Fruit fly (Drosophila melanogaster): ENCODE data around the gene CG14810.

CG14810 gene

DNA sequence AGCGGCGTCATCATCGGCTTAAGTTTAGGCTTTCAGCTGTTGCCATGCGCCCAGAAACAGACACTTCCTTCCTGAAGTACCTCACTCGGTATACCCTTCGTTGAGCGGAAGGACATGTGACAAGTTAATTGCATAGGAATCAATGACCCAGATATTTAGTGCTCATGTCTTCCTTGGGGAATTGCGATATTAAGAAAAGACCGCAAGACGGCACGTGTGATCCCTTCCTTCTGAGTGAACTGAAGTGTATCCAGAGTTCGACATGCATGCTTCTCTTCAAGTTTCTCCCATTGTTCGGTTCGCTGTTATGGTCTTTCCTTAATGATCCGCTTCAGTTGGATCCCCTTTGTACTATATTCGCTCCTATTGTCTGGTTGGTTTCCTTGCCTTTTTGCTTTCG lies 20.4 kb upstream of the CG14810 start (continued):
- TF ChIP-seq CG14441 (GFP tag; IDR thresholded peaks at IDR 0.05) (no peak), row (GFP tag; IDR thresholded peaks at IDR 0.05) (peak; percentile 16; the same call in 1 of the 3 replicates), emc (GFP tag; optimal IDR thresholded peaks at IDR 0.05) (no peak), CG17328 (GFP tag; IDR thresholded peaks at IDR 0.05) (no peak), CG8924 (tag; optimal IDR thresholded peaks at IDR 0.05) (no peak), CG4360 (GFP tag; IDR thresholded peaks at IDR 0.05) (no peak), CoRest (tag; optimal IDR thresholded peaks at IDR 0.05) (no peak)

- TF ChIP-seq CG1603 (tag; optimal IDR thresholded peaks at IDR 0.05) (no peak), sqz (GFP tag; optimal IDR thresholded peaks at IDR 0.05) (peak; percentile 34), Elba2 (GFP tag; optimal IDR thresholded peaks at IDR 0.05) (no peak), pros (GFP tag; optimal IDR thresholded peaks at IDR 0.05) (peak; percentile 65), Blimp-1 (GFP tag; optimal IDR thresholded peaks at IDR 0.05) (peak; percentile 96), Pdp1 (GFP tag; optimal IDR thresholded peaks at IDR 0.05) (peak in 1 of 2 experiments; percentile 62), vvl (GFP tag; IDR thresholded peaks at IDR 0.05) (peak; percentile 33; the same call in 1 of the 2 replicates), CG10209 (GFP tag; optimal IDR thresholded peaks at IDR 0.05) (no peak), danr (GFP tag; IDR thresholded peaks at IDR 0.05) (no peak), p53 (GFP tag; optimal IDR thresholded peaks at IDR 0.05) (no peak), D19B (GFP tag; optimal IDR thresholded peaks at IDR 0.05) (no peak), kni (GFP tag; optimal IDR thresholded peaks at IDR 0.05) (peak; percentile 0), Hr78 (GFP tag; optimal IDR thresholded peaks at IDR 0.05) (peak in 1 of 2 experiments; percentile 94), Dek (tag; optimal IDR thresholded peaks at IDR 0.05) (no peak), ERR (GFP tag; optimal IDR thresholded peaks at IDR 0.05) (no peak), cas (GFP tag; IDR thresholded peaks at IDR 0.05) (no peak)
These were observed 14.7 kb upstream of the CG14810 start for dm6 chrX:1834702-1835376.

dm6 chrX:1832699-1833098 lies 12.6 kb upstream of the CG14810 start:
- TF ChIP-seq toy (GFP tag; IDR thresholded peaks at IDR 0.05) (no peak), CG12769 (tag; optimal IDR thresholded peaks at IDR 0.05) (peak; percentile 47)

DNA sequence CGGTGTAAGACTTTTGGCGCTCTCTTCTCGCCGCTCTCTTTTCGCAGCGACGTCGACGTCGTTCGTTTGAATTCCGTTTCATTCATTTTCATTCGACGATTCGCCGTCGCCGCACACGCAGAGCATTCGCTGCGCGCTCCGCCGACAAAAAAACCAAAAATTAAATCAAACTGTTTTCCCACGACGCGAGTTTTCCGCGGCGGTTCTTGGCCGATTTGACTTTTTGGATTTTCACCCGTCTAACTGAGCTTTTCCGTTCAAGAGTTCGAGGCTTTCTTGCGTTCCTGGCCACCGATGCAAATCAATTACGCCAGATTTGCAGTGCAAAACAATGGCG lies 11.0 kb upstream of the CG14810 start:
- no peak for TF ChIP-seq Taf1 (GFP tag; IDR thresholded peaks at IDR 0.05)
- no peak for TF ChIP-seq sens-2 (GFP tag; IDR thresholded peaks at IDR 0.05)
- TF ChIP-seq nerfin-2 (GFP tag; IDR thresholded peaks at IDR 0.05; ENCODE audit: partially characterized antibody) = 0 out of 2 replicates have a peak, but pooled peaks have one; percentile 42
- TF ChIP-seq CG32772 (GFP tag; IDR thresholded peaks at IDR 0.05) = no peak
- peak; percentile 78 for TF ChIP-seq CG7556 (GFP tag; optimal IDR thresholded peaks at IDR 0.05)
- peak; percentile 65; the same call in 1 of the 2 replicates for TF ChIP-seq CG42726 (GFP tag; IDR thresholded peaks at IDR 0.05; ENCODE audit: partially characterized antibody)
- TF ChIP-seq Jarid2 (GFP tag; optimal IDR thresholded peaks at IDR 0.05) = peak; percentile 82
- peak; percentile 36; the same call in 1 of the 2 replicates for TF ChIP-seq amos (GFP tag; IDR thresholded peaks at IDR 0.05; ENCODE audit: partially characterized antibody)
- peak; percentile 2 for TF ChIP-seq Hand (GFP tag; optimal IDR thresholded peaks at IDR 0.05)
- TF ChIP-seq Dll (GFP tag; IDR thresholded peaks at IDR 0.05; ENCODE audit: partially characterized antibody) = 0 out of 4 replicates have a peak, but pooled peaks have one; percentile 8
- TF ChIP-seq Adf1 (GFP tag; IDR thresholded peaks at IDR 0.05) = peak; percentile 15
- peak; percentile 53; the same call in 1 of the 2 replicates for TF ChIP-seq Bgb (GFP tag; IDR thresholded peaks at IDR 0.05; ENCODE audit: partially characterized antibody)
- peak; percentile 12 for TF ChIP-seq Deaf1 (tag; optimal IDR thresholded peaks at IDR 0.05)
- TF ChIP-seq CG13287 (GFP tag; IDR thresholded peaks at IDR 0.05; ENCODE audit: partially characterized antibody) = peak; percentile 7; the same call in 1 of the 2 replicates

Data from whole organism, embryonic.